Fruit fly (Drosophila melanogaster) whole organism, embryonic: ENCODE data around the gene HDAC4.

ENCODE experiments used
- Asciz ChIP-seq: fragments of 200-800 bp; sonication (Bioruptor generic); optimal IDR thresholded peaks from 2 replicates; lab custom pipeline; 2017; ENCODE audit warnings: missing biosample characterization, mild to moderate bottlenecking, missing genetic modification characterization, missing genetic modification reagents
- Bdp1 ChIP-seq: fragments of 200-800 bp; sonication (Bioruptor generic); optimal IDR thresholded peaks from 3 replicates; lab custom pipeline; 2016; ENCODE audit warnings: missing biosample characterization, missing genetic modification characterization
- CG10543 ChIP-seq: fragments of 200-800 bp; sonication (Bioruptor generic); optimal IDR thresholded peaks from 3 replicates; lab custom pipeline; 2017; ENCODE audit warnings: missing biosample characterization, mild to moderate bottlenecking, missing genetic modification characterization, moderate library complexity
- CG11504 ChIP-seq: fragments of 200-800 bp; sonication (Bioruptor generic); optimal IDR thresholded peaks from 3 replicates; lab custom pipeline; 2019; ENCODE audit warnings: missing biosample characterization, mild to moderate bottlenecking, missing genetic modification characterization, moderate library complexity
- CG12391 ChIP-seq: fragments of 200-800 bp; sonication (Bioruptor generic); optimal IDR thresholded peaks from 3 replicates; lab custom pipeline; 2018; ENCODE audit warnings: missing biosample characterization, mild to moderate bottlenecking, missing genetic modification characterization, moderate library complexity
- CG12659 ChIP-seq: fragments of 200-800 bp; sonication (Bioruptor generic); optimal IDR thresholded peaks from 3 replicates; lab custom pipeline; 2017; ENCODE audit warnings: mild to moderate bottlenecking, missing biosample characterization, missing genetic modification reagents, missing genetic modification characterization
- CG13123 ChIP-seq: fragments of 200-800 bp; sonication (Bioruptor generic); optimal IDR thresholded peaks from 2 replicates; lab custom pipeline; 2016; ENCODE audit warnings: missing biosample characterization, missing genetic modification characterization
- CG13287 ChIP-seq: fragments of 200-800 bp; sonication (Bioruptor generic); IDR thresholded peaks from 2 replicates; pipeline ENCODE4 v1.3.6; 2022; ENCODE audit warnings: missing biosample characterization, missing genetic modification characterization; ENCODE audit not compliant: partially characterized antibody
- CG15696 ChIP-seq: fragments of 200-800 bp; sonication (Bioruptor generic); optimal IDR thresholded peaks from 2 replicates; lab custom pipeline; 2019; ENCODE audit warnings: missing biosample characterization, mild to moderate bottlenecking, missing genetic modification characterization, moderate library complexity
- CG16813 ChIP-seq: fragments of 200-800 bp; sonication (Bioruptor generic); IDR thresholded peaks from 3 replicates; pipeline ENCODE4 v1.3.6; 2022; ENCODE audit warnings: missing biosample characterization, missing genetic modification characterization; ENCODE audit not compliant: partially characterized antibody
- CG18764 ChIP-seq: fragments of 200-800 bp; sonication (Bioruptor generic); optimal IDR thresholded peaks from 3 replicates; lab custom pipeline; 2016; ENCODE audit warnings: missing biosample characterization, missing genetic modification characterization
- CG3995 ChIP-seq: fragments of 200-800 bp; sonication (Bioruptor generic); optimal IDR thresholded peaks from 3 replicates; lab custom pipeline; 2016; ENCODE audit warnings: missing biosample characterization, missing genetic modification characterization
- CG4404 ChIP-seq: fragments of 200-800 bp; sonication (Bioruptor generic); IDR thresholded peaks from 2 replicates; pipeline ENCODE4 v1.3.6; 2022; ENCODE audit warnings: missing biosample characterization, missing genetic modification characterization
- CG4617 ChIP-seq: fragments of 200-800 bp; sonication (Bioruptor generic); optimal IDR thresholded peaks from 3 replicates; lab custom pipeline; 2016; ENCODE audit warnings: missing biosample characterization, missing genetic modification characterization, borderline replicate concordance
- CG4820 ChIP-seq: fragments of 200-800 bp; sonication (Bioruptor generic); optimal IDR thresholded peaks from 3 replicates; lab custom pipeline; 2016; ENCODE audit warnings: missing biosample characterization, missing genetic modification characterization
- CG4854 ChIP-seq: fragments of 200-800 bp; sonication (Bioruptor generic); optimal IDR thresholded peaks from 2 replicates; lab custom pipeline; 2016; ENCODE audit warnings: missing biosample characterization, missing genetic modification characterization, inconsistent platforms
- CG6254 ChIP-seq: fragments of 200-800 bp; sonication (Bioruptor generic); optimal IDR thresholded peaks from 3 replicates; lab custom pipeline; 2017; ENCODE audit warnings: mild to moderate bottlenecking, missing biosample characterization, missing genetic modification reagents, missing genetic modification characterization
- CG7987 ChIP-seq: fragments of 200-800 bp; sonication (Bioruptor generic); optimal IDR thresholded peaks from 2 replicates; lab custom pipeline; 2018; ENCODE audit warnings: missing biosample characterization, mild to moderate bottlenecking, missing genetic modification characterization, moderate library complexity
- CkIIα-i1 ChIP-seq: fragments of 200-800 bp; sonication (Bioruptor generic); IDR thresholded peaks from 2 replicates; pipeline ENCODE4 v1.3.6; 2022; ENCODE audit warnings: missing biosample characterization, missing genetic modification characterization
- HHEX ChIP-seq: fragments of 200-800 bp; sonication (Bioruptor generic); optimal IDR thresholded peaks from 3 replicates; lab custom pipeline; 2017; ENCODE audit warnings: missing biosample characterization, mild to moderate bottlenecking, missing genetic modification characterization, missing genetic modification reagents
- HLHmδ ChIP-seq: fragments of 200-800 bp; sonication (Bioruptor generic); optimal IDR thresholded peaks from 2 replicates; lab custom pipeline; 2018; ENCODE audit warnings: missing biosample characterization, mild to moderate bottlenecking, missing genetic modification characterization, moderate library complexity
- Kr ChIP-seq: fragments of 200-800 bp; sonication (Bioruptor generic); optimal IDR thresholded peaks from 2 replicates; lab custom pipeline; 2017; ENCODE audit warnings: missing biosample characterization, mild to moderate bottlenecking, missing genetic modification characterization
- Max ChIP-seq: fragments of 200-800 bp; sonication (Bioruptor generic); optimal IDR thresholded peaks from 2 replicates; lab custom pipeline; 2016; ENCODE audit warnings: missing biosample characterization, mild to moderate bottlenecking, missing genetic modification characterization
- Med ChIP-seq: fragments of 200-800 bp; sonication (Bioruptor generic); peaks from one replicate; lab custom pipeline; 2016; ENCODE audit warnings: missing biosample characterization, missing genetic modification characterization, mild to moderate bottlenecking, inconsistent platforms, moderate library complexity
- Myb ChIP-seq: fragments of 200-800 bp; sonication (Bioruptor generic); optimal IDR thresholded peaks from 2 replicates; lab custom pipeline; 2016; ENCODE audit warnings: missing biosample characterization, missing genetic modification characterization
- Oli ChIP-seq: fragments of 200-800 bp; sonication (Bioruptor generic); optimal IDR thresholded peaks from 2 replicates; lab custom pipeline; 2018; ENCODE audit warnings: missing biosample characterization, mild to moderate bottlenecking, missing genetic modification characterization, moderate library complexity
- PHDP ChIP-seq: fragments of 200-800 bp; sonication (Bioruptor generic); optimal IDR thresholded peaks from 3 replicates; lab custom pipeline; 2018; ENCODE audit warnings: missing biosample characterization, mild to moderate bottlenecking, missing genetic modification characterization, moderate library complexity
- Scr ChIP-seq: fragments of 200-800 bp; sonication (Bioruptor generic); IDR thresholded peaks from 2 replicates; pipeline ENCODE4 v1.3.6; 2022; ENCODE audit warnings: missing biosample characterization, missing genetic modification characterization; ENCODE audit not compliant: partially characterized antibody
- TFAM ChIP-seq: fragments of 200-800 bp; sonication (Bioruptor generic); optimal IDR thresholded peaks from 2 replicates; lab custom pipeline; 2017; ENCODE audit warnings: missing biosample characterization, missing genetic modification characterization, inconsistent platforms
- bcd ChIP-seq: fragments of 200-800 bp; sonication (Bioruptor generic); optimal IDR thresholded peaks from 2 replicates; lab custom pipeline; 2017; ENCODE audit warnings: missing biosample characterization, mild to moderate bottlenecking, missing genetic modification characterization
- btn ChIP-seq: fragments of 200-800 bp; sonication (Bioruptor generic); optimal IDR thresholded peaks from 2 replicates; lab custom pipeline; 2016; ENCODE audit warnings: missing biosample characterization, missing genetic modification characterization
- cg ChIP-seq: fragments of 200-800 bp; sonication (Bioruptor generic); optimal IDR thresholded peaks from 3 replicates; lab custom pipeline; 2019; ENCODE audit warnings: missing biosample characterization, mild to moderate bottlenecking, missing genetic modification characterization, moderate library complexity
- danr ChIP-seq: fragments of 200-800 bp; sonication (Bioruptor generic); IDR thresholded peaks from 2 replicates; pipeline ENCODE4 v1.3.6; 2022; ENCODE audit warnings: missing biosample characterization, missing genetic modification characterization
- fru ChIP-seq: fragments of >200 bp; optimal IDR thresholded peaks from 2 replicates; lab custom pipeline; 2017
- gsb-n ChIP-seq: fragments of 200-800 bp; sonication (Bioruptor generic); optimal IDR thresholded peaks from 3 replicates; lab custom pipeline; 2018; ENCODE audit warnings: missing biosample characterization, mild to moderate bottlenecking, missing genetic modification characterization
- jumu ChIP-seq: fragments of 200-800 bp; sonication (Bioruptor generic); optimal IDR thresholded peaks from 3 replicates; lab custom pipeline; 2016; ENCODE audit warnings: missing biosample characterization, missing genetic modification characterization
- lbe ChIP-seq: fragments of 200-800 bp; sonication (Bioruptor generic); optimal IDR thresholded peaks from 2 replicates; lab custom pipeline; 2016; ENCODE audit warnings: missing biosample characterization, mild to moderate bottlenecking, missing genetic modification characterization
- lilli ChIP-seq: fragments of 200-800 bp; sonication (Bioruptor generic); optimal IDR thresholded peaks from 3 replicates; lab custom pipeline; 2016; ENCODE audit warnings: missing biosample characterization, missing genetic modification characterization
- lola ChIP-seq, 3 experiments: fragments of >200 bp in 2 of 3; fragments of 200-800 bp in 1 of 3; sonication (Bioruptor generic) in 1 of 3; optimal IDR thresholded peaks; 2 replicates each; lab custom pipeline; 2017 to 2019; ENCODE audit warnings: missing biosample characterization in 3 of 3, missing genetic modification characterization in 3 of 3, mild to moderate bottlenecking in 1 of 3, moderate library complexity in 1 of 3
- sna ChIP-seq: fragments of 200-800 bp; sonication (Bioruptor generic); IDR thresholded peaks from 2 replicates; pipeline ENCODE4 v1.3.6; 2022; ENCODE audit warnings: missing biosample characterization, missing genetic modification characterization; ENCODE audit not compliant: partially characterized antibody
- sr ChIP-seq: fragments of 200-800 bp; sonication (Bioruptor generic); IDR thresholded peaks from 3 replicates; pipeline ENCODE4 v1.3.6; 2022; ENCODE audit warnings: missing biosample characterization, missing genetic modification characterization
- tio ChIP-seq: fragments of 200-800 bp; sonication (Bioruptor generic); optimal IDR thresholded peaks from 2 replicates; lab custom pipeline; 2017; ENCODE audit warnings: missing biosample characterization, missing genetic modification characterization, inconsistent platforms
- toy ChIP-seq: fragments of 200-800 bp; sonication (Bioruptor generic); IDR thresholded peaks from 2 replicates; pipeline ENCODE4 v1.3.6; 2022; ENCODE audit warnings: missing biosample characterization, missing genetic modification characterization
- trem ChIP-seq: fragments of 200-800 bp; optimal IDR thresholded peaks from 3 replicates; lab custom pipeline; 2019; ENCODE audit warnings: missing biosample characterization, mild to moderate bottlenecking, missing genetic modification characterization, moderate library complexity
- twi ChIP-seq: fragments of 200-800 bp; optimal IDR thresholded peaks from 2 replicates; lab custom pipeline; 2019; ENCODE audit warnings: missing biosample characterization, mild to moderate bottlenecking, missing genetic modification characterization, moderate library complexity
- wdn ChIP-seq: fragments of 200-800 bp; sonication (Bioruptor generic); IDR thresholded peaks from 2 replicates; pipeline ENCODE4 v1.3.6; 2022; ENCODE audit warnings: missing biosample characterization, missing genetic modification characterization
- yki ChIP-seq: fragments of >200 bp; optimal IDR thresholded peaks from 3 replicates; lab custom pipeline; 2018
- z ChIP-seq: fragments of 200-800 bp; sonication (Bioruptor generic); IDR thresholded peaks from 3 replicates; pipeline ENCODE4 v1.3.6; 2022; ENCODE audit warnings: missing biosample characterization, missing genetic modification characterization
- zf30C ChIP-seq: fragments of 200-800 bp; sonication (Bioruptor generic); optimal IDR thresholded peaks from 3 replicates; lab custom pipeline; 2018; ENCODE audit warnings: missing biosample characterization, mild to moderate bottlenecking, missing genetic modification characterization

The HDAC4 gene

dm6 chrX:13285001-13285748 lies at the start of gene HDAC4, which contains the start of gene CG15743 (continued):
- no peak for TF ChIP-seq Myb (GFP tag; lab: Kevin White, UChicago)
- TF ChIP-seq CG3995 (GFP tag; lab: Kevin White, UChicago) = peak; percentile 10
- no peak for TF ChIP-seq wdn (GFP tag; lab: Robert Waterston, UW)
- peak; percentile 49 for TF ChIP-seq CG12659 (GFP tag; lab: Kevin White, UChicago)
- TF ChIP-seq CG10543 = no peak
- TF ChIP-seq bcd (GFP tag; lab: Kevin White, UChicago) = no peak
- TF ChIP-seq Oli (tag; lab: Kevin White, UChicago) = no peak
- no peak for TF ChIP-seq TFAM (GFP tag; lab: Kevin White, UChicago)
- no peak for TF ChIP-seq Asciz (GFP tag; lab: Kevin White, UChicago)
- TF ChIP-seq cg (GFP tag; lab: Kevin White, UChicago) = peak; percentile 10
- TF ChIP-seq CG13287 = peak; percentile 88
- TF ChIP-seq CG13123 (GFP tag; lab: Kevin White, UChicago) = no peak
- TF ChIP-seq trem (tag; lab: Kevin White, UChicago) = no peak
- TF ChIP-seq CG15696 = no peak
- peak; percentile 92 for TF ChIP-seq Scr (GFP tag; lab: Robert Waterston, UW)
- peak; percentile 44 for TF ChIP-seq CG12391 (tag; lab: Kevin White, UChicago)
- TF ChIP-seq CG4854 (GFP tag; lab: Kevin White, UChicago) = no peak
- no peak for TF ChIP-seq CG4617 (GFP tag; lab: Kevin White, UChicago)
- no peak for TF ChIP-seq tio (GFP tag; lab: Kevin White, UChicago)
- peak; percentile 27 for TF ChIP-seq lilli (GFP tag; lab: Kevin White, UChicago)
- peak; percentile 85 for TF ChIP-seq sna (GFP tag; lab: Robert Waterston, UW)
- peak; percentile 37 for TF ChIP-seq lbe (GFP tag; lab: Kevin White, UChicago)
- no peak for TF ChIP-seq Kr (GFP tag; lab: Kevin White, UChicago)
- peak; percentile 2 for TF ChIP-seq Max (GFP tag; lab: Kevin White, UChicago)
- no peak for TF ChIP-seq twi (tag; lab: Kevin White, UChicago)
- peak; percentile 92 for TF ChIP-seq CG16813 (GFP tag; lab: Robert Waterston, UW)
- no peak for TF ChIP-seq Bdp1 (GFP tag; lab: Kevin White, UChicago)
- TF ChIP-seq danr = no peak
- TF ChIP-seq z (GFP tag; lab: Robert Waterston, UW) = no peak
- no peak for TF ChIP-seq CG4820
- no peak for TF ChIP-seq CG6254
- no peak for TF ChIP-seq btn (GFP tag; lab: Kevin White, UChicago)
- TF ChIP-seq CG4404 (GFP tag; lab: Robert Waterston, UW) = no peak
- no peak for TF ChIP-seq HHEX (GFP tag; lab: Kevin White, UChicago)
- no peak for TF ChIP-seq toy (GFP tag; lab: Robert Waterston, UW)
- no peak for TF ChIP-seq zf30C (GFP tag; lab: Kevin White, UChicago)
- no peak for TF ChIP-seq CG7987 (GFP tag; lab: Kevin White, UChicago)
- 0 out of 3 replicates have a peak, but pooled peaks have one; percentile 18 for TF ChIP-seq sr (GFP tag; lab: Robert Waterston, UW)
- TF ChIP-seq gsb-n (tag; lab: Kevin White, UChicago) = no peak
- TF ChIP-seq lola (GFP tag; optimal IDR thresholded peaks at IDR 0.05; lab: Kevin White, UChicago) = no peak
- TF ChIP-seq fru (lab: Kevin White, UChicago) = no peak
- no peak for TF ChIP-seq CG11504 (tag; lab: Kevin White, UChicago)
- no peak for TF ChIP-seq jumu
- peak; percentile 69 for TF ChIP-seq Med (GFP tag; lab: Kevin White, UChicago)
- no peak for TF ChIP-seq HLHmδ (GFP tag; lab: Kevin White, UChicago)
- no peak for TF ChIP-seq CG18764 (GFP tag; lab: Kevin White, UChicago)
- no peak for TF ChIP-seq PHDP (tag; lab: Kevin White, UChicago)
- TF ChIP-seq CkIIα-i1 = no peak
- no peak for TF ChIP-seq yki (lab: Kevin White, UChicago)
